Fruit fly (Drosophila melanogaster) whole organism: ENCODE data around the gene Prx1.

Experiments used
- Dll ChIP-seq: fragments of >200 bp; optimal IDR thresholded peaks from 2 replicates; lab custom pipeline; 2017
- EcR ChIP-seq, 2 experiments: fragments of >200 bp; optimal IDR thresholded peaks; 2 replicates each; lab custom pipeline; 2017; ENCODE audit warnings: missing biosample characterization in 2 of 2, missing genetic modification characterization in 2 of 2, missing genetic modification reagents in 2 of 2
- psq ChIP-seq: fragments of >200 bp; optimal IDR thresholded peaks from 2 replicates; lab custom pipeline; 2017
- usp ChIP-seq: fragments of >200 bp; optimal IDR thresholded peaks from 2 replicates; lab custom pipeline; 2017; ENCODE audit warnings: missing biosample characterization, missing genetic modification characterization, mixed read lengths

DNA sequence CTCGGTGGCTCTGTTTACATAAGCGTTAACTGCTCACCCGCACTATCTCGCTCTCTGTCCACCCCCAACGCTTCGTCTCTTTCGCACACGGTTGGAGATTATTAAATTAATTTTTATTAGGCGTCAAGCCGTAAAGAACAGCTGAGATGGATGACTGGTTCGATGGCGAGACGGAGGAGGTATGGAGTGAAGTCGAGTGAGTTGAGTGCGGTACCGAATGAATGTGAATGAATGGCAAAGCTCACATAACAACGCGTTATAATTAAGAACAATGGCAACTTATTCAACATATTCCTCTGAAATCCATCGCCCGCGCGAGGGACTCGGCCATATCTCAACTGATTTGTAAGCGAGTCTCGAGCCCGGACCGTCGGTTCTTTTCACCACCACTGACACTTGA is 23.5 kb downstream of the Prx1 start:
- TF ChIP-seq psq (no peak), Dll (lab: Kevin White, UChicago) (no peak), usp (GFP tag; lab: Kevin White, UChicago) (no peak), EcR (GFP tag; optimal IDR thresholded peaks at IDR 0.05; lab: Kevin White, UChicago) (no peak)
